Worm (Caenorhabditis elegans) whole organism, L4/young adult: ENCODE results near the gene srbc-9.

Experiments
- W03F9.2 ChIP-seq: fragments of 150-350 bp; optimal IDR thresholded peaks from 2 replicates; lab custom pipeline; 2014; ENCODE audit warnings: missing biosample characterization, missing genetic modification characterization
- him-1 ChIP-seq: sonication (generic microtip); optimal IDR thresholded peaks from 2 replicates; lab custom pipeline; 2016; ENCODE audit warnings: missing genotype, missing genetic modification reagents, missing genetic modification characterization, missing compliant biosample characterization

- TF ChIP-seq him-1: no peak
- no peak for TF ChIP-seq W03F9.2 (tag; lab: Kevin White, UChicago)
Measured at ce11 chrV:7490340-7490739, at the start of gene srbc-9.
